Fruit fly (Drosophila melanogaster): ENCODE data around the gene bai.

Gene bai

dm6 chr3R:25004064-25004463 lies 35.1 kb upstream of the bai start:
- TF ChIP-seq sd (tag; optimal IDR thresholded peaks at IDR 0.05) (peak; percentile 13), cato (GFP tag; optimal IDR thresholded peaks at IDR 0.05; ENCODE audit: borderline replicate concordance) (no peak), CG30403 (GFP tag; optimal IDR thresholded peaks at IDR 0.05) (no peak), sens (GFP tag) (peak; percentile 60), Ets97D (GFP tag; optimal IDR thresholded peaks at IDR 0.05) (no peak), Med (GFP tag) (peak; percentile 15), CG14014 (GFP tag; IDR thresholded peaks at IDR 0.05) (no peak), CG12769 (tag; optimal IDR thresholded peaks at IDR 0.05) (peak; percentile 6), ATbp (GFP tag; optimal IDR thresholded peaks at IDR 0.05) (peak; percentile 27)

DNA sequence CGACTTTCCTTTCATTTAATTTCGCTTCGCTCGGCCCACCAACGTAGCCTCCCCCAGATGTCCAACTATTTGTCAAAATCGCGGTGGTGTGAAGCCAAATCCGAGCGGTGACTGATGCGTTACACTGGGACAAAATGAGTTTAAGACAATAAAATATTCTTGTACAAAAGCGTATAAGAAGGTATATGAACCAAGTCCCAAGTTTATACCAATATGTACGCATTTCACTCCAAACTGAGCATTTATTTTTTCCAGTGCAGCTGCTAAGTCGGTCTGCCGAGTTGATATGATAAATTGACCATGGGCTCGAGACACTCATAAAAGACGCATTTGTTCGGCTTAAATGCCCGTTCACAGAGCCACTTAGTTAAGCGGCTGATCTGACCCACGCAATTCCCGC lies 34.4 kb upstream of the bai start:
- no peak for TF ChIP-seq Jarid2 (GFP tag; optimal IDR thresholded peaks at IDR 0.05)
- TF ChIP-seq btn (GFP tag; optimal IDR thresholded peaks at IDR 0.05) = no peak
- no peak for TF ChIP-seq CG42726 (GFP tag; IDR thresholded peaks at IDR 0.05; ENCODE audit: partially characterized antibody)
- no peak for TF ChIP-seq Fer2 (tag; optimal IDR thresholded peaks at IDR 0.05)
- TF ChIP-seq CG16813 (GFP tag; IDR thresholded peaks at IDR 0.05; ENCODE audit: partially characterized antibody) = no peak
- TF ChIP-seq Spps (tag; optimal IDR thresholded peaks at IDR 0.05) = no peak
- no peak for TF ChIP-seq grn (GFP tag; optimal IDR thresholded peaks at IDR 0.05)
- TF ChIP-seq br (optimal IDR thresholded peaks at IDR 0.05) = no peak
- peak; percentile 38 for TF ChIP-seq Bdp1 (GFP tag; optimal IDR thresholded peaks at IDR 0.05)
- TF ChIP-seq gce (GFP tag; IDR thresholded peaks at IDR 0.05) = no peak
- TF ChIP-seq CG7987 (GFP tag; optimal IDR thresholded peaks at IDR 0.05) = peak; percentile 1
- no peak for TF ChIP-seq Doc3 (GFP tag; IDR thresholded peaks at IDR 0.05; ENCODE audit: partially characterized antibody)
- no peak for TF ChIP-seq bowl (GFP tag; IDR thresholded peaks at IDR 0.05)
- no peak for TF ChIP-seq abd-A (tag; optimal IDR thresholded peaks at IDR 0.05)
- peak; percentile 47 for TF ChIP-seq CG10209 (GFP tag; optimal IDR thresholded peaks at IDR 0.05)
- no peak for TF ChIP-seq Elba2 (GFP tag; optimal IDR thresholded peaks at IDR 0.05)
- peak; percentile 56 for TF ChIP-seq fd96Cb (tag; optimal IDR thresholded peaks at IDR 0.05)
- TF ChIP-seq Hsf (GFP tag; optimal IDR thresholded peaks at IDR 0.05) = peak; percentile 51
- no peak for TF ChIP-seq cad (GFP tag; optimal IDR thresholded peaks at IDR 0.05)
- peak; percentile 50 for TF ChIP-seq tio (GFP tag; optimal IDR thresholded peaks at IDR 0.05)
- no peak for TF ChIP-seq nerfin-1 (tag; optimal IDR thresholded peaks at IDR 0.05)
- no peak for TF ChIP-seq fu2 (GFP tag; optimal IDR thresholded peaks at IDR 0.05)
- peak; percentile 29 for TF ChIP-seq CG6813 (GFP tag; optimal IDR thresholded peaks at IDR 0.05)
- peak; percentile 29; the same call in 1 of the 2 replicates for TF ChIP-seq CG32772 (GFP tag; IDR thresholded peaks at IDR 0.05)
- peak; percentile 85 for TF ChIP-seq CG14441 (GFP tag; IDR thresholded peaks at IDR 0.05)
- 0 out of 3 replicates have a peak, but pooled peaks have one; percentile 17 for TF ChIP-seq CG34422 (GFP tag; IDR thresholded peaks at IDR 0.05)
- peak; percentile 37 for TF ChIP-seq CG1602 (GFP tag; optimal IDR thresholded peaks at IDR 0.05)
- TF ChIP-seq pb (GFP tag; optimal IDR thresholded peaks at IDR 0.05) = no peak
- peak; percentile 62 for TF ChIP-seq CG14667 (GFP tag; IDR thresholded peaks at IDR 0.05)
- TF ChIP-seq Trl (optimal IDR thresholded peaks at IDR 0.05) = no peak
- TF ChIP-seq Trl (GFP tag; optimal IDR thresholded peaks at IDR 0.05) = peak; percentile 6
- peak; percentile 54 for TF ChIP-seq CG12391 (tag; optimal IDR thresholded peaks at IDR 0.05)
- peak; percentile 21 for TF ChIP-seq crc (GFP tag; optimal IDR thresholded peaks at IDR 0.05)
- TF ChIP-seq rib (GFP tag; IDR thresholded peaks at IDR 0.05) = no peak
- TF ChIP-seq CG31224 (GFP tag; IDR thresholded peaks at IDR 0.05) = peak; percentile 30; the same call in 1 of the 2 replicates
- no peak for TF ChIP-seq CG16815 (GFP tag; optimal IDR thresholded peaks at IDR 0.05)
- peak; percentile 51 for TF ChIP-seq vvl (GFP tag; IDR thresholded peaks at IDR 0.05)
- TF ChIP-seq MESR4 (GFP tag; optimal IDR thresholded peaks at IDR 0.05) = no peak
- 0 out of 2 replicates have a peak, but pooled peaks have one; percentile 14 for TF ChIP-seq CG43689 (GFP tag; IDR thresholded peaks at IDR 0.05)
- TF ChIP-seq bigmax (GFP tag; optimal IDR thresholded peaks at IDR 0.05) = no peak
- no peak for TF ChIP-seq Sry-β (GFP tag; optimal IDR thresholded peaks at IDR 0.05)
- peak; percentile 45; the same call in 2 of the 3 replicates for TF ChIP-seq CG7357 (GFP tag; IDR thresholded peaks at IDR 0.05)

Data from whole organism, embryonic.